Worm (Caenorhabditis elegans): ENCODE data around the gene K12H6.5.

DNA sequence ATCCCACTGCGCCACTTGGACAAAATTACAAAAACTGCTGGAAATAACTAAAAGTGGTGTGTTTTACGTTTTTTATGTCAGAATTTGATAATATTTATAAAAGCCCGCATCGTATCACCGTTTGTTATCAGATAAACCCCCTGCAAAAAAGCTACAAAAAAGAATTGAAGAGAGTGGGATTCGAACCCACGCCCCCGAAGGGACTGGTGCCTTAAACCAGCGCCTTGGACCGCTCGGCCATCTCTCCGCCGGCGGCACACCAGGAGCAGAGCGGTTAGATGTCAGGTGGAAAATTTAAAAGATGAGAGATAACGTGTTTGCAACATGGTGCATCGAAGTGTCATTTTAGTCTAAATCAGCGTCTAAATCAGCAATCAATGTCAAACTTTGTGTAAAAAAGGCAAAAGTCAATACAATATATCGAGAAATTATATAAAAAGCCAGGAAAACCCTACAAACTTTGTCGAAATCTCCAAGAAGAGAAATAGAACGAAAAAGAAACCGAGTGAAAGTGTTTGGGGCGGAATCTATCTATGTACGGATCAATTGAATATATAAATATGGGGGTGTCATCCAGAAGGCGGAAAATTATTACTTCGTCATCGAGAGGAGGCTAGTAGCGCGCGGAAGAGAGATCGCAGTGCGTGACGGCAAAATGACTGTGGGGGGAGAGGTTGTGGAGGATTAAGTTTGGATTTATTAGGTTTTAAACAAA lies 35.6 kb upstream of the K12H6.5 start:
- TF ChIP-seq ztf-11 (tag; optimal IDR thresholded peaks at IDR 0.05) (no peak), sem-4 (tag; optimal IDR thresholded peaks at IDR 0.05) (no peak), mdl-1 (tag; optimal IDR thresholded peaks at IDR 0.05) (no peak), egl-27 (tag; optimal IDR thresholded peaks at IDR 0.05) (no peak), skn-1 (tag; optimal IDR thresholded peaks at IDR 0.05) (no peak), snpc-4 (tag; optimal IDR thresholded peaks at IDR 0.05) (no peak), ztf-1 (GFP tag; conservative IDR thresholded peaks at IDR 0.05) (no peak), ceh-16 (tag; optimal IDR thresholded peaks at IDR 0.05) (no peak), ama-1 (optimal IDR thresholded peaks at IDR 0.05) (no peak), nhr-25 (tag; optimal IDR thresholded peaks at IDR 0.05) (no peak)

All from whole organism, L2 larva.